Fruit fly (Drosophila melanogaster): Measurements from ENCODE around the gene CG14989.

Gene CG14989

dm6 chr3L:4040247-4040925 lies 47.0 kb upstream of the CG14989 start, which contains the start of the genes CG11593 and Rcd5 (continued):
- TF ChIP-seq Chrac-16 (GFP tag; optimal IDR thresholded peaks at IDR 0.05), result peak; percentile 56
- no peak for TF ChIP-seq Asciz (GFP tag; optimal IDR thresholded peaks at IDR 0.05)
- no peak for TF ChIP-seq CG2875 (GFP tag; optimal IDR thresholded peaks at IDR 0.05)
- TF ChIP-seq CG15514 (GFP tag; optimal IDR thresholded peaks at IDR 0.05), result peak; percentile 70
- no peak for TF ChIP-seq Drgx (GFP tag; IDR thresholded peaks at IDR 0.05)
- peak; percentile 81 for TF ChIP-seq wdn (GFP tag; IDR thresholded peaks at IDR 0.05)
- TF ChIP-seq gem (tag; optimal IDR thresholded peaks at IDR 0.05), result no peak
- TF ChIP-seq Antp (GFP tag; optimal IDR thresholded peaks at IDR 0.05), result peak; percentile 38
- TF ChIP-seq shn (GFP tag; optimal IDR thresholded peaks at IDR 0.05), result no peak
- no peak for TF ChIP-seq abd-A (tag; optimal IDR thresholded peaks at IDR 0.05)
- no peak; the same call in 1 of the 2 replicates for TF ChIP-seq Xrp1 (GFP tag; IDR thresholded peaks at IDR 0.05)
- TF ChIP-seq D19A (tag; optimal IDR thresholded peaks at IDR 0.05), result no peak
- TF ChIP-seq CG13775 (GFP tag; optimal IDR thresholded peaks at IDR 0.05), result peak; percentile 84
- TF ChIP-seq CG7928 (GFP tag; optimal IDR thresholded peaks at IDR 0.05), result peak; percentile 31
- peak; percentile 83 for TF ChIP-seq Hr3 (GFP tag; optimal IDR thresholded peaks at IDR 0.05)
- no peak for TF ChIP-seq bigmax (GFP tag; optimal IDR thresholded peaks at IDR 0.05)
- TF ChIP-seq ken (GFP tag; IDR thresholded peaks at IDR 0.05), result peak; percentile 86
- TF ChIP-seq GATAe (GFP tag; conservative IDR thresholded peaks at IDR 0.05), result peak; percentile 70
- no peak for TF ChIP-seq nerfin-2 (GFP tag; IDR thresholded peaks at IDR 0.05; ENCODE audit: partially characterized antibody)
- TF ChIP-seq CG2199 (GFP tag; IDR thresholded peaks at IDR 0.05), result 0 out of 3 replicates have a peak, but pooled peaks have one; percentile 56
- TF ChIP-seq CG10543 (GFP tag; optimal IDR thresholded peaks at IDR 0.05), result no peak
- TF ChIP-seq dm (GFP tag; optimal IDR thresholded peaks at IDR 0.05), result peak; percentile 38
- peak; percentile 63 for TF ChIP-seq CG9727 (GFP tag; optimal IDR thresholded peaks at IDR 0.05)
- no peak for TF ChIP-seq Hr39 (optimal IDR thresholded peaks at IDR 0.05)
- no peak for TF ChIP-seq ems (GFP tag; optimal IDR thresholded peaks at IDR 0.05)
- peak; percentile 73 for TF ChIP-seq ara (GFP tag; IDR thresholded peaks at IDR 0.05)
- TF ChIP-seq CG9797 (GFP tag; optimal IDR thresholded peaks at IDR 0.05), result peak; percentile 87
- peak; percentile 59 for TF ChIP-seq Oli (tag; optimal IDR thresholded peaks at IDR 0.05)
- TF ChIP-seq unc-4 (GFP tag; IDR thresholded peaks at IDR 0.05; ENCODE audit: partially characterized antibody), result no peak
- TF ChIP-seq CG11398 (GFP tag; optimal IDR thresholded peaks at IDR 0.05), result no peak
- TF ChIP-seq tx (GFP tag; optimal IDR thresholded peaks at IDR 0.05), result no peak
- no peak for TF ChIP-seq Six4 (GFP tag; optimal IDR thresholded peaks at IDR 0.05)
- peak; percentile 82 for TF ChIP-seq CG10366 (GFP tag; IDR thresholded peaks at IDR 0.05)
- peak; percentile 91 for TF ChIP-seq CG34422 (GFP tag; IDR thresholded peaks at IDR 0.05)
- TF ChIP-seq Rx (GFP tag; IDR thresholded peaks at IDR 0.05), result peak; percentile 52; the same call in 1 of the 2 replicates
- peak; percentile 98 for TF ChIP-seq CG10267 (tag; optimal IDR thresholded peaks at IDR 0.05)
- no peak for TF ChIP-seq CG7556 (GFP tag; optimal IDR thresholded peaks at IDR 0.05)
- peak; percentile 50 for TF ChIP-seq Usf (GFP tag; optimal IDR thresholded peaks at IDR 0.05)
- no peak for TF ChIP-seq fru (optimal IDR thresholded peaks at IDR 0.05)
- no peak for TF ChIP-seq bbx (GFP tag; IDR thresholded peaks at IDR 0.05; ENCODE audit: partially characterized antibody)
- TF ChIP-seq CG3847 (GFP tag; IDR thresholded peaks at IDR 0.05), result peak; percentile 95
- peak; percentile 20 for TF ChIP-seq HLH54F (GFP tag; optimal IDR thresholded peaks at IDR 0.05)

Measured in whole organism, embryonic.